Fruit fly (Drosophila melanogaster) whole organism, embryonic: ENCODE measurements around the gene Traf-like.

Experiments
- Awh ChIP-seq: fragments of 200-800 bp; sonication (Bioruptor generic); IDR thresholded peaks from 2 replicates; pipeline ENCODE4, ENCODE4 v1.3.6; 2022; ENCODE audit warnings: missing biosample characterization, missing genetic modification characterization
- BEAF-32 ChIP-seq: fragments of 200-800 bp; sonication (Bioruptor generic); optimal IDR thresholded peaks from 3 replicates; lab custom pipeline; 2017; ENCODE audit warnings: missing biosample characterization, missing genetic modification characterization, mild to moderate bottlenecking, moderate library complexity, missing genetic modification reagents
- CG10462 ChIP-seq: fragments of 200-800 bp; sonication (Bioruptor generic); optimal IDR thresholded peaks from 2 replicates; lab custom pipeline; 2016; ENCODE audit warnings: missing biosample characterization, missing genetic modification characterization
- CG11093 ChIP-seq: fragments of 200-800 bp; sonication (Bioruptor generic); IDR thresholded peaks from 3 replicates; pipeline ENCODE4 v1.3.6; 2022; ENCODE audit warnings: missing biosample characterization, missing genetic modification characterization
- CG12219 ChIP-seq: fragments of 200-800 bp; sonication (Bioruptor generic); optimal IDR thresholded peaks from 3 replicates; lab custom pipeline; 2018; ENCODE audit warnings: missing biosample characterization, mild to moderate bottlenecking, missing genetic modification characterization
- CG12391 ChIP-seq: fragments of 200-800 bp; sonication (Bioruptor generic); optimal IDR thresholded peaks from 3 replicates; lab custom pipeline; 2018; ENCODE audit warnings: missing biosample characterization, mild to moderate bottlenecking, missing genetic modification characterization, moderate library complexity
- CG15514 ChIP-seq: fragments of 200-800 bp; sonication (Bioruptor generic); optimal IDR thresholded peaks from 3 replicates; lab custom pipeline; 2017; ENCODE audit warnings: missing biosample characterization, missing genetic modification characterization, mild to moderate bottlenecking, moderate library complexity, missing genetic modification reagents
- CG17802 ChIP-seq: fragments of 200-800 bp; sonication (Bioruptor generic); optimal IDR thresholded peaks from 2 replicates; lab custom pipeline; 2018; ENCODE audit warnings: missing biosample characterization, mild to moderate bottlenecking, missing genetic modification characterization, moderate library complexity
- CG18619 ChIP-seq: fragments of 200-800 bp; sonication (Bioruptor generic); optimal IDR thresholded peaks from 3 replicates; lab custom pipeline; 2017; ENCODE audit warnings: missing biosample characterization, mild to moderate bottlenecking, missing genetic modification characterization
- CG32532 ChIP-seq: fragments of 200-800 bp; sonication (Bioruptor generic); IDR thresholded peaks from 2 replicates; pipeline ENCODE4 v1.3.6; 2022; ENCODE audit warnings: missing biosample characterization, missing genetic modification characterization
- CG3847 ChIP-seq: fragments of 200-800 bp; sonication (Bioruptor generic); IDR thresholded peaks from 2 replicates; pipeline ENCODE4 v1.3.6; 2022; ENCODE audit warnings: missing biosample characterization, missing genetic modification characterization
- CG4707 ChIP-seq: fragments of 200-800 bp; sonication (Bioruptor generic); optimal IDR thresholded peaks from 2 replicates; lab custom pipeline; 2018; ENCODE audit warnings: missing biosample characterization, mild to moderate bottlenecking, missing genetic modification characterization, moderate library complexity
- CG5245 ChIP-seq: fragments of 200-800 bp; sonication (Bioruptor generic); optimal IDR thresholded peaks from 3 replicates; lab custom pipeline; 2016; ENCODE audit warnings: missing biosample characterization, missing genetic modification characterization
- CG7271 ChIP-seq: fragments of 200-800 bp; sonication (Bioruptor generic); optimal IDR thresholded peaks from 2 replicates; lab custom pipeline; 2018; ENCODE audit warnings: missing biosample characterization, mild to moderate bottlenecking, missing genetic modification characterization, moderate library complexity
- CG7372 ChIP-seq: fragments of 200-800 bp; sonication (Bioruptor generic); IDR thresholded peaks from 2 replicates; pipeline ENCODE4 v1.3.6; 2022; ENCODE audit warnings: missing biosample characterization, missing genetic modification characterization
- CG7839 ChIP-seq: fragments of 200-800 bp; sonication (Bioruptor generic); optimal IDR thresholded peaks from 3 replicates; lab custom pipeline; 2018; ENCODE audit warnings: missing biosample characterization, mild to moderate bottlenecking, missing genetic modification characterization, moderate library complexity
- CG7963 ChIP-seq: fragments of 200-800 bp; sonication (Bioruptor generic); IDR thresholded peaks from 3 replicates; pipeline ENCODE4 v1.3.6; 2022; ENCODE audit warnings: missing biosample characterization, missing genetic modification characterization; ENCODE audit not compliant: partially characterized antibody
- CG8765 ChIP-seq: fragments of 200-800 bp; sonication (Bioruptor generic); IDR thresholded peaks from 2 replicates; pipeline ENCODE4 v1.3.6; 2022; ENCODE audit warnings: missing biosample characterization, missing genetic modification characterization
- CG9215 ChIP-seq: fragments of 200-800 bp; sonication (Bioruptor generic); IDR thresholded peaks from 2 replicates; pipeline ENCODE4 v1.3.6; 2022; ENCODE audit warnings: missing biosample characterization, missing genetic modification characterization
- CG9797 ChIP-seq: fragments of 200-800 bp; sonication (Bioruptor generic); optimal IDR thresholded peaks from 3 replicates; lab custom pipeline; 2018; ENCODE audit warnings: missing biosample characterization, mild to moderate bottlenecking, missing genetic modification characterization
- CG9817 ChIP-seq: fragments of 200-800 bp; sonication (Bioruptor generic); optimal IDR thresholded peaks from 2 replicates; lab custom pipeline; 2018; ENCODE audit warnings: missing biosample characterization, mild to moderate bottlenecking, missing genetic modification characterization, moderate library complexity
- D19A ChIP-seq: fragments of 200-800 bp; optimal IDR thresholded peaks from 3 replicates; lab custom pipeline; 2019; ENCODE audit warnings: missing biosample characterization, mild to moderate bottlenecking, missing genetic modification characterization, moderate library complexity
- Deaf1 ChIP-seq: fragments of 200-800 bp; optimal IDR thresholded peaks from 3 replicates; lab custom pipeline; 2019; ENCODE audit warnings: missing biosample characterization, mild to moderate bottlenecking, missing genetic modification characterization, moderate library complexity
- Doc2 ChIP-seq: fragments of 200-800 bp; sonication (Bioruptor generic); IDR thresholded peaks from 2 replicates; pipeline ENCODE4 v1.3.6; 2022; ENCODE audit warnings: missing biosample characterization, missing genetic modification characterization
- Jarid2 ChIP-seq: fragments of 200-800 bp; sonication (Bioruptor generic); optimal IDR thresholded peaks from 3 replicates; lab custom pipeline; 2017; ENCODE audit warnings: mild to moderate bottlenecking, missing biosample characterization, missing genetic modification reagents, missing genetic modification characterization
- Kr ChIP-seq: fragments of 200-800 bp; sonication (Bioruptor generic); optimal IDR thresholded peaks from 2 replicates; lab custom pipeline; 2017; ENCODE audit warnings: missing biosample characterization, mild to moderate bottlenecking, missing genetic modification characterization
- Med ChIP-seq: fragments of 200-800 bp; sonication (Bioruptor generic); peaks from one replicate; lab custom pipeline; 2016; ENCODE audit warnings: missing biosample characterization, missing genetic modification characterization, mild to moderate bottlenecking, inconsistent platforms, moderate library complexity
- Spps ChIP-seq: fragments of 200-800 bp; sonication (Bioruptor generic); optimal IDR thresholded peaks from 2 replicates; lab custom pipeline; 2018; ENCODE audit warnings: missing biosample characterization, mild to moderate bottlenecking, missing genetic modification characterization
- Sry-δ ChIP-seq: fragments of 200-800 bp; sonication (Bioruptor generic); optimal IDR thresholded peaks from 2 replicates; lab custom pipeline; 2016; ENCODE audit warnings: missing biosample characterization, missing genetic modification characterization
- Taf1 ChIP-seq: fragments of 200-800 bp; sonication (Bioruptor generic); IDR thresholded peaks from 2 replicates; pipeline ENCODE4 v1.3.6; 2022; ENCODE audit warnings: missing biosample characterization, missing genetic modification characterization
- YL-1 ChIP-seq: fragments of 200-800 bp; sonication (Bioruptor generic); optimal IDR thresholded peaks from 3 replicates; lab custom pipeline; 2017; ENCODE audit warnings: missing biosample characterization, mild to moderate bottlenecking, missing genetic modification characterization
- ase ChIP-seq: fragments of 200-800 bp; sonication (Bioruptor generic); IDR thresholded peaks from 3 replicates; pipeline ENCODE4 v1.3.6; 2022; ENCODE audit warnings: missing biosample characterization, missing genetic modification characterization
- bigmax ChIP-seq: fragments of 200-800 bp; sonication (Bioruptor generic); optimal IDR thresholded peaks from 2 replicates; lab custom pipeline; 2018; ENCODE audit warnings: missing biosample characterization, mild to moderate bottlenecking, missing genetic modification characterization
- bsh ChIP-seq, 2 experiments: fragments of 200-800 bp; sonication (Bioruptor generic); optimal IDR thresholded peaks; 2 replicates each; lab custom pipeline; 2017 to 2018; ENCODE audit warnings: mild to moderate bottlenecking in 2 of 2, missing biosample characterization in 2 of 2, missing genetic modification characterization in 2 of 2, moderate library complexity in 1 of 2
- dimm ChIP-seq: fragments of 200-800 bp; sonication (Bioruptor generic); IDR thresholded peaks from 2 replicates; pipeline ENCODE4 v1.3.6; 2022; ENCODE audit warnings: missing biosample characterization, missing genetic modification characterization
- esg ChIP-seq: fragments of 200-800 bp; sonication (Bioruptor generic); conservative IDR thresholded peaks from 2 replicates; pipeline ENCODE4 v1.3.6; 2022; ENCODE audit warnings: missing biosample characterization, missing genetic modification characterization
- fru ChIP-seq: fragments of >200 bp; optimal IDR thresholded peaks from 2 replicates; lab custom pipeline; 2017
- grn ChIP-seq: fragments of 200-800 bp; sonication (Bioruptor generic); optimal IDR thresholded peaks from 3 replicates; lab custom pipeline; 2017; ENCODE audit warnings: missing biosample characterization, missing genetic modification characterization
- h ChIP-seq: fragments of >200 bp; optimal IDR thresholded peaks from 2 replicates; lab custom pipeline; 2017
- lov ChIP-seq, 2 experiments: fragments of 200-800 bp in 1 of 2; fragments of >200 bp in 1 of 2; sonication (Bioruptor generic) in 1 of 2; IDR thresholded peaks in 1 of 2; optimal IDR thresholded peaks in 1 of 2; 2 replicates in 1 of 2; 3 replicates in 1 of 2; pipeline versions ENCODE4 v1.3.6 to Lab custom; 2017 to 2022; ENCODE audit warnings: missing biosample characterization in 1 of 2, missing genetic modification characterization in 1 of 2
- oc ChIP-seq: fragments of 200-800 bp; sonication (Bioruptor generic); optimal IDR thresholded peaks from 2 replicates; lab custom pipeline; 2018; ENCODE audit warnings: missing biosample characterization, mild to moderate bottlenecking, missing genetic modification characterization, moderate library complexity
- pan ChIP-seq, 4 experiments: fragments of >200 bp in 3 of 4; fragments of 200-800 bp in 1 of 4; sonication (Bioruptor generic) in 1 of 4; optimal IDR thresholded peaks in 3 of 4; IDR thresholded peaks in 1 of 4; 2 replicates each; pipeline versions ENCODE4 v1.3.6 to Lab custom; 2017 to 2022; ENCODE audit warnings: missing biosample characterization in 2 of 4, missing genetic modification characterization in 2 of 4, mixed read lengths in 1 of 4
- seq ChIP-seq: fragments of 200-800 bp; sonication (Bioruptor generic); IDR thresholded peaks from 2 replicates; pipeline ENCODE4 v1.3.6; 2022; ENCODE audit warnings: missing biosample characterization, missing genetic modification characterization
- slou ChIP-seq: fragments of 200-800 bp; sonication (Bioruptor generic); optimal IDR thresholded peaks from 3 replicates; lab custom pipeline; 2016; ENCODE audit warnings: missing biosample characterization, missing genetic modification characterization
- tin ChIP-seq: fragments of 200-800 bp; sonication (Bioruptor generic); optimal IDR thresholded peaks from 3 replicates; lab custom pipeline; 2016; ENCODE audit warnings: missing biosample characterization, missing genetic modification characterization
- unpg ChIP-seq: fragments of 200-800 bp; sonication (Bioruptor generic); optimal IDR thresholded peaks from 3 replicates; lab custom pipeline; 2018; ENCODE audit warnings: missing biosample characterization, mild to moderate bottlenecking, missing genetic modification characterization, moderate library complexity
- vfl ChIP-seq: fragments of 200-800 bp; sonication (Bioruptor generic); optimal IDR thresholded peaks from 2 replicates; lab custom pipeline; 2016; ENCODE audit warnings: missing biosample characterization, missing genetic modification characterization
- wek ChIP-seq: fragments of 200-800 bp; sonication (Bioruptor generic); optimal IDR thresholded peaks from 3 replicates; lab custom pipeline; 2018; ENCODE audit warnings: missing biosample characterization, mild to moderate bottlenecking, missing genetic modification characterization, moderate library complexity

Traf-like gene

dm6 chrX:16383667-16384515 lies 31.0 kb upstream of the Traf-like start (continued):
- TF ChIP-seq CG32532 (GFP tag; lab: Robert Waterston, UW) (no peak; the same call in 1 of the 2 replicates), Deaf1 (no peak), slou (peak; percentile 64), CG10462 (GFP tag; lab: Kevin White, UChicago) (peak; percentile 45), bsh (GFP tag; optimal IDR thresholded peaks at IDR 0.05; lab: Kevin White, UChicago) (peak in 1 of 2 experiments; percentile 80), Jarid2 (GFP tag; lab: Kevin White, UChicago) (no peak), CG7271 (tag; lab: Kevin White, UChicago) (peak; percentile 78), oc (no peak), CG15514 (GFP tag; lab: Kevin White, UChicago) (peak; percentile 85), h (lab: Kevin White, UChicago) (no peak), pan (optimal IDR thresholded peaks at IDR 0.05; lab: Kevin White, UChicago) (no peak), pan (GFP tag; optimal IDR thresholded peaks at IDR 0.05 in 1 of 2, IDR thresholded peaks at IDR 0.05 in 1 of 2) (peak in 1 of 2 experiments; percentile 32), bigmax (GFP tag; lab: Kevin White, UChicago) (peak; percentile 53), Awh (peak; percentile 81), unpg (GFP tag; lab: Kevin White, UChicago) (peak; percentile 83), CG18619 (GFP tag; lab: Kevin White, UChicago) (no peak), Sry-δ (GFP tag; lab: Kevin White, UChicago) (peak; percentile 11), CG9797 (GFP tag; lab: Kevin White, UChicago) (no peak), lov (optimal IDR thresholded peaks at IDR 0.05; lab: Kevin White, UChicago) (no peak), lov (GFP tag; IDR thresholded peaks at IDR 0.05; lab: Robert Waterston, UW) (no peak), dimm (GFP tag; lab: Robert Waterston, UW) (no peak), CG4707 (GFP tag; lab: Kevin White, UChicago) (peak; percentile 71), vfl (GFP tag; lab: Kevin White, UChicago) (no peak), CG9817 (tag; lab: Kevin White, UChicago) (peak; percentile 56), Spps (tag; lab: Kevin White, UChicago) (peak; percentile 69), CG5245 (GFP tag; lab: Kevin White, UChicago) (peak; percentile 15), CG12391 (tag; lab: Kevin White, UChicago) (peak; percentile 67), wek (peak; percentile 84), CG7839 (tag; lab: Kevin White, UChicago) (no peak), YL-1 (GFP tag; lab: Kevin White, UChicago) (peak; percentile 70), CG8765 (GFP tag; lab: Robert Waterston, UW) (no peak), D19A (peak; percentile 50), CG9215 (no peak), Taf1 (GFP tag; lab: Robert Waterston, UW) (no peak), CG11093 (GFP tag; lab: Robert Waterston, UW) (no peak; the same call in 2 of the 3 replicates), BEAF-32 (GFP tag; lab: Kevin White, UChicago) (no peak), CG7372 (no peak), CG3847 (GFP tag; lab: Robert Waterston, UW) (no peak), esg (GFP tag; lab: Robert Waterston, UW) (no peak), seq (peak; percentile 75), tin (no peak), grn (peak; percentile 72), CG17802 (tag; lab: Kevin White, UChicago) (no peak), CG7963 (no peak), ase (GFP tag; lab: Robert Waterston, UW) (peak; percentile 8; the same call in 1 of the 3 replicates), CG12219 (GFP tag; lab: Kevin White, UChicago) (peak; percentile 66), fru (lab: Kevin White, UChicago) (no peak), Doc2 (no peak), Med (peak; percentile 90), Kr (GFP tag; lab: Kevin White, UChicago) (no peak)
